Fruit fly (Drosophila melanogaster): ENCODE data around the gene Act88F.

DNA sequence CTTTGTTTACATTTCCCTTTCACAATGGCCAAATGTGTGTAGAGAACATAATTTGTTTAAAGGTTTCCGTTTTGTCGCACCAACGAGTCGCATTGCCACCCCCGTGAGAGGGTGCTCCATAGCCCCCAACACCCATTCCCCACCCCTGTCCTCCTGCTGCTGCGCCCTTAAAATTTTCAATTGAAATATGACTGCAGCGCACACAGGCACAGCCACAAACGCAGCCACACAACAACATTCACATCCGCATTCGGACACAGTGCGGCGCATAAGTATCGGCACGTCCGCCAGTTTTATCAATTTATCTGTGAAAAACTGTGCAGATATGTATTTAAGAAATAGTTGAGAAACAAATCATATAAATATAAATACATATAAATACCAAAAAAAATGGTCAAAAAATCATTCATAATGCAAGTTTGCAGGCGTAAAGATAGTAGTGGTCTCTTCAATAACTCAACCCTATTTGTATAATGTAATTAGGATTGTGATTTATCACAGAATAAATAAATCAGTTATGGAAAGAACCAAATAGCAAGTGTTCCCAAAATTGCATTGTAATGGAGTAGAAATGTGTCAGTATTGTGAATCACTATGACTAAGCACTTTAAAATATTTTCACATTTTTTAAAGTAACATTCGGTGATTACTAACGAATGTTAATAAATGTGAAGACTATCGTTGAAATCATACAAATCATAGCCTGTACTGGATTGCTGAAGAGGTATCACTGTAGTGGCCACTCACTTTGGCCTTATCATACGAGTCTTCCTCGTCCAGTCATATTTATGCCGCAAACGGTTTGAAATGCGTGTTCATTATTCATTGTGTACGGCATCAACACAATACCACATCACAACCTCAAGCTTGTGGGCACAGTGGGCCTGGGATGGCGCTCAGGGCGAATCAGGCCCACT lies 29.7 kb upstream of the Act88F start:
- TF ChIP-seq kay (GFP tag; ENCODE audit: borderline replicate concordance) (no peak), toe (GFP tag; optimal IDR thresholded peaks at IDR 0.05) (no peak), CG33017 (tag; optimal IDR thresholded peaks at IDR 0.05) (no peak), cic (GFP tag; optimal IDR thresholded peaks at IDR 0.05) (no peak), Crg-1 (GFP tag; optimal IDR thresholded peaks at IDR 0.05) (no peak), CG14711 (tag; optimal IDR thresholded peaks at IDR 0.05) (no peak), CG5204 (GFP tag; optimal IDR thresholded peaks at IDR 0.05) (peak; percentile 43), CG12768 (GFP tag; optimal IDR thresholded peaks at IDR 0.05) (no peak), Hr96 (GFP tag; optimal IDR thresholded peaks at IDR 0.05) (no peak), Mnt (GFP tag; optimal IDR thresholded peaks at IDR 0.05) (no peak), ovo (GFP tag; optimal IDR thresholded peaks at IDR 0.05) (no peak), CG11617 (GFP tag; optimal IDR thresholded peaks at IDR 0.05) (no peak), CG1620 (GFP tag; optimal IDR thresholded peaks at IDR 0.05) (peak; percentile 9)
